Fruit fly (Drosophila melanogaster) whole organism, embryonic: ENCODE data around the gene CG44040.

ENCODE experiments used
- Adf1 ChIP-seq: fragments of 200-800 bp; sonication (Bioruptor generic); IDR thresholded peaks from 2 replicates; pipeline ENCODE4 v1.3.6; 2022; ENCODE audit warnings: missing biosample characterization, missing genetic modification characterization
- CG12071 ChIP-seq: fragments of 200-800 bp; sonication (Bioruptor generic); optimal IDR thresholded peaks from 3 replicates; lab custom pipeline; 2018; ENCODE audit warnings: missing biosample characterization, mild to moderate bottlenecking, missing genetic modification characterization
- CG12104 ChIP-seq: fragments of 200-800 bp; sonication (Bioruptor generic); optimal IDR thresholded peaks from 3 replicates; lab custom pipeline; 2016; ENCODE audit warnings: missing biosample characterization, missing genetic modification characterization
- CG12299 ChIP-seq: fragments of 200-800 bp; sonication (Bioruptor generic); optimal IDR thresholded peaks from 2 replicates; lab custom pipeline; 2018; ENCODE audit warnings: missing biosample characterization, mild to moderate bottlenecking, missing genetic modification characterization
- CG13894 ChIP-seq: fragments of 200-800 bp; sonication (Bioruptor generic); optimal IDR thresholded peaks from 3 replicates; lab custom pipeline; 2018; ENCODE audit warnings: missing biosample characterization, mild to moderate bottlenecking, missing genetic modification characterization, moderate library complexity
- CG16815 ChIP-seq: fragments of 200-800 bp; sonication (Bioruptor generic); optimal IDR thresholded peaks from 3 replicates; lab custom pipeline; 2017; ENCODE audit warnings: missing biosample characterization, mild to moderate bottlenecking, missing genetic modification characterization
- CG17568 ChIP-seq: fragments of 200-800 bp; sonication (Bioruptor generic); optimal IDR thresholded peaks from 2 replicates; lab custom pipeline; 2018; ENCODE audit warnings: missing biosample characterization, mild to moderate bottlenecking, missing genetic modification characterization, moderate library complexity
- CG2202 ChIP-seq: fragments of 200-800 bp; sonication (Bioruptor generic); optimal IDR thresholded peaks from 2 replicates; lab custom pipeline; 2018; ENCODE audit warnings: missing biosample characterization, mild to moderate bottlenecking, missing genetic modification characterization
- CG32772 ChIP-seq: fragments of 200-800 bp; sonication (Bioruptor generic); IDR thresholded peaks from 2 replicates; pipeline ENCODE4 v1.3.6; 2022; ENCODE audit warnings: missing biosample characterization, missing genetic modification characterization
- CG34422 ChIP-seq: fragments of 200-800 bp; sonication (Bioruptor generic); IDR thresholded peaks from 3 replicates; pipeline ENCODE4 v1.3.6; 2022; ENCODE audit warnings: missing biosample characterization, missing genetic modification characterization
- CG3726 ChIP-seq: fragments of 200-800 bp; sonication (Bioruptor generic); IDR thresholded peaks from 3 replicates; pipeline ENCODE4, ENCODE4 v1.3.6; 2022; ENCODE audit warnings: missing biosample characterization, missing genetic modification characterization
- CG6254 ChIP-seq: fragments of 200-800 bp; sonication (Bioruptor generic); optimal IDR thresholded peaks from 3 replicates; lab custom pipeline; 2017; ENCODE audit warnings: mild to moderate bottlenecking, missing biosample characterization, missing genetic modification reagents, missing genetic modification characterization
- CG7963 ChIP-seq: fragments of 200-800 bp; sonication (Bioruptor generic); IDR thresholded peaks from 3 replicates; pipeline ENCODE4 v1.3.6; 2022; ENCODE audit warnings: missing biosample characterization, missing genetic modification characterization; ENCODE audit not compliant: partially characterized antibody
- CG8359 ChIP-seq: fragments of 200-800 bp; sonication (Bioruptor generic); optimal IDR thresholded peaks from 2 replicates; lab custom pipeline; 2017; ENCODE audit warnings: missing biosample characterization, mild to moderate bottlenecking, missing genetic modification characterization, borderline replicate concordance
- D19A ChIP-seq: fragments of 200-800 bp; optimal IDR thresholded peaks from 3 replicates; lab custom pipeline; 2019; ENCODE audit warnings: missing biosample characterization, mild to moderate bottlenecking, missing genetic modification characterization, moderate library complexity
- Dad ChIP-seq: fragments of 200-800 bp; sonication (Bioruptor generic); optimal IDR thresholded peaks from 3 replicates; lab custom pipeline; 2016; ENCODE audit warnings: missing biosample characterization, missing genetic modification characterization
- Doc2 ChIP-seq: fragments of 200-800 bp; sonication (Bioruptor generic); IDR thresholded peaks from 2 replicates; pipeline ENCODE4 v1.3.6; 2022; ENCODE audit warnings: missing biosample characterization, missing genetic modification characterization
- Drgx ChIP-seq: fragments of 200-800 bp; sonication (Bioruptor generic); IDR thresholded peaks from 2 replicates; pipeline ENCODE4 v1.3.6; 2022; ENCODE audit warnings: missing biosample characterization, missing genetic modification characterization
- HLH3B ChIP-seq: fragments of 200-800 bp; sonication (Bioruptor generic); IDR thresholded peaks from 2 replicates; pipeline ENCODE4 v1.3.6; 2022; ENCODE audit warnings: missing biosample characterization, missing genetic modification characterization
- HLH54F ChIP-seq: fragments of 200-800 bp; sonication (Bioruptor generic); optimal IDR thresholded peaks from 3 replicates; lab custom pipeline; 2016; ENCODE audit warnings: missing biosample characterization, missing genetic modification characterization
- Hr3 ChIP-seq: fragments of 200-800 bp; sonication (Bioruptor generic); optimal IDR thresholded peaks from 3 replicates; lab custom pipeline; 2016; ENCODE audit warnings: missing biosample characterization, missing genetic modification characterization
- Lim3 ChIP-seq: fragments of 200-800 bp; sonication (Bioruptor generic); IDR thresholded peaks from 2 replicates; pipeline ENCODE4 v1.3.6; 2022; ENCODE audit warnings: missing biosample characterization, missing genetic modification characterization
- Myb ChIP-seq: fragments of 200-800 bp; sonication (Bioruptor generic); optimal IDR thresholded peaks from 2 replicates; lab custom pipeline; 2016; ENCODE audit warnings: missing biosample characterization, missing genetic modification characterization
- Nf-YA ChIP-seq: fragments of 200-800 bp; sonication (Bioruptor generic); IDR thresholded peaks from 2 replicates; pipeline ENCODE4 v1.3.6; 2022; ENCODE audit warnings: missing biosample characterization, missing genetic modification characterization
- Opbp ChIP-seq: fragments of 200-800 bp; sonication (Bioruptor generic); IDR thresholded peaks from 3 replicates; pipeline ENCODE4 v1.3.6; 2022; ENCODE audit warnings: missing biosample characterization, missing genetic modification characterization; ENCODE audit not compliant: partially characterized antibody
- Ptx1 ChIP-seq: fragments of 200-800 bp; sonication (Bioruptor generic); IDR thresholded peaks from 2 replicates; pipeline ENCODE4 v1.3.6; 2022; ENCODE audit warnings: missing biosample characterization, missing genetic modification characterization
- Rfx ChIP-seq: fragments of 200-800 bp; sonication (Bioruptor generic); IDR thresholded peaks from 2 replicates; pipeline ENCODE4 v1.3.6; 2022; ENCODE audit warnings: missing biosample characterization, missing genetic modification characterization
- Spps ChIP-seq: fragments of 200-800 bp; sonication (Bioruptor generic); optimal IDR thresholded peaks from 2 replicates; lab custom pipeline; 2018; ENCODE audit warnings: missing biosample characterization, mild to moderate bottlenecking, missing genetic modification characterization
- amos ChIP-seq: fragments of 200-800 bp; sonication (Bioruptor generic); IDR thresholded peaks from 2 replicates; pipeline ENCODE4 v1.3.6; 2022; ENCODE audit warnings: missing biosample characterization, missing genetic modification characterization; ENCODE audit not compliant: partially characterized antibody
- caup ChIP-seq: fragments of 200-800 bp; sonication (Bioruptor generic); optimal IDR thresholded peaks from 3 replicates; lab custom pipeline; 2017; ENCODE audit warnings: missing biosample characterization, mild to moderate bottlenecking, missing genetic modification characterization, moderate library complexity; ENCODE audit not compliant: severe bottlenecking
- chinmo ChIP-seq: fragments of 200-800 bp; sonication (Bioruptor generic); IDR thresholded peaks from 4 replicates; pipeline ENCODE4 v1.3.6; 2022; ENCODE audit warnings: missing biosample characterization, missing genetic modification characterization; ENCODE audit not compliant: partially characterized antibody
- chm ChIP-seq: fragments of 200-800 bp; sonication (Bioruptor generic); IDR thresholded peaks from 2 replicates; pipeline ENCODE4 v1.3.6; 2022; ENCODE audit warnings: missing biosample characterization, missing genetic modification characterization
- crol ChIP-seq: fragments of 200-800 bp; sonication (Bioruptor generic); IDR thresholded peaks from 2 replicates; pipeline ENCODE4 v1.3.6; 2022; ENCODE audit warnings: missing biosample characterization, missing genetic modification characterization
- crp ChIP-seq, 2 experiments: fragments of 200-800 bp; sonication (Bioruptor generic); optimal IDR thresholded peaks; 2 replicates in 1 of 2; 3 replicates in 1 of 2; lab custom pipeline; 2017; ENCODE audit warnings: missing biosample characterization in 2 of 2, missing genetic modification characterization in 2 of 2, mild to moderate bottlenecking in 1 of 2, moderate library complexity in 1 of 2
- dpn ChIP-seq, 2 experiments: fragments of 200-800 bp; sonication (Bioruptor generic); optimal IDR thresholded peaks; 3 replicates each; lab custom pipeline; 2016; ENCODE audit warnings: missing biosample characterization in 2 of 2, missing genetic modification characterization in 2 of 2
- gcm2 ChIP-seq: fragments of 200-800 bp; sonication (Bioruptor generic); optimal IDR thresholded peaks from 2 replicates; lab custom pipeline; 2016; ENCODE audit warnings: missing biosample characterization, missing genetic modification characterization
- grau ChIP-seq: fragments of 200-800 bp; optimal IDR thresholded peaks from 3 replicates; lab custom pipeline; 2019; ENCODE audit warnings: missing biosample characterization, mild to moderate bottlenecking, missing genetic modification characterization, moderate library complexity
- gt ChIP-seq: fragments of 200-800 bp; sonication (Bioruptor generic); IDR thresholded peaks from 2 replicates; pipeline ENCODE4 v1.3.6; 2022; ENCODE audit warnings: missing biosample characterization, missing genetic modification characterization
- inv ChIP-seq: fragments of 200-800 bp; sonication (Bioruptor generic); IDR thresholded peaks from 2 replicates; pipeline ENCODE4 v1.3.6; 2022; ENCODE audit warnings: missing biosample characterization, missing genetic modification characterization; ENCODE audit not compliant: partially characterized antibody
- jumu ChIP-seq: fragments of 200-800 bp; sonication (Bioruptor generic); optimal IDR thresholded peaks from 3 replicates; lab custom pipeline; 2016; ENCODE audit warnings: missing biosample characterization, missing genetic modification characterization
- knrl ChIP-seq: fragments of 200-800 bp; sonication (Bioruptor generic); IDR thresholded peaks from 3 replicates; pipeline ENCODE4 v1.3.6; 2022; ENCODE audit warnings: missing biosample characterization, missing genetic modification characterization; ENCODE audit not compliant: partially characterized antibody
- lbe ChIP-seq: fragments of 200-800 bp; sonication (Bioruptor generic); optimal IDR thresholded peaks from 2 replicates; lab custom pipeline; 2016; ENCODE audit warnings: missing biosample characterization, mild to moderate bottlenecking, missing genetic modification characterization
- mirr ChIP-seq: fragments of 200-800 bp; sonication (Bioruptor generic); optimal IDR thresholded peaks from 3 replicates; lab custom pipeline; 2018; ENCODE audit warnings: missing biosample characterization, mild to moderate bottlenecking, missing genetic modification characterization
- pfk ChIP-seq: fragments of 200-800 bp; sonication (Bioruptor generic); optimal IDR thresholded peaks from 2 replicates; lab custom pipeline; 2018; ENCODE audit warnings: missing biosample characterization, mild to moderate bottlenecking, missing genetic modification characterization, moderate library complexity
- salm ChIP-seq: fragments of 200-800 bp; sonication (Bioruptor generic); optimal IDR thresholded peaks from 2 replicates; lab custom pipeline; 2018; ENCODE audit warnings: missing biosample characterization, mild to moderate bottlenecking, missing genetic modification characterization
- slou ChIP-seq: fragments of 200-800 bp; sonication (Bioruptor generic); optimal IDR thresholded peaks from 3 replicates; lab custom pipeline; 2016; ENCODE audit warnings: missing biosample characterization, missing genetic modification characterization
- stc ChIP-seq: fragments of 200-800 bp; sonication (Bioruptor generic); IDR thresholded peaks from 2 replicates; pipeline ENCODE4 v1.3.6; 2022; ENCODE audit warnings: missing biosample characterization, missing genetic modification characterization
- sug ChIP-seq: fragments of 200-800 bp; optimal IDR thresholded peaks from 2 replicates; lab custom pipeline; 2019; ENCODE audit warnings: missing biosample characterization, mild to moderate bottlenecking, missing genetic modification characterization, moderate library complexity
- tgo ChIP-seq: fragments of 200-800 bp; sonication (Bioruptor generic); IDR thresholded peaks from 3 replicates; pipeline ENCODE4 v1.3.6; 2022; ENCODE audit warnings: missing biosample characterization, missing genetic modification characterization
- vfl ChIP-seq: fragments of 200-800 bp; sonication (Bioruptor generic); optimal IDR thresholded peaks from 2 replicates; lab custom pipeline; 2016; ENCODE audit warnings: missing biosample characterization, missing genetic modification characterization
- zf30C ChIP-seq: fragments of 200-800 bp; sonication (Bioruptor generic); optimal IDR thresholded peaks from 3 replicates; lab custom pipeline; 2018; ENCODE audit warnings: missing biosample characterization, mild to moderate bottlenecking, missing genetic modification characterization

CG44040 gene

dm6 chr3R:15290642-15291118 is 29.5 kb upstream of the CG44040 start, which contains the start of gene CG45218:
Gene CG45218, minus strand, starts transcription at chr3R:15290799.
- TF ChIP-seq Doc2 (GFP tag; lab: Robert Waterston, UW) (no peak), inv (GFP tag; lab: Robert Waterston, UW) (no peak), CG8359 (GFP tag; lab: Kevin White, UChicago) (no peak), chm (GFP tag; lab: Robert Waterston, UW) (no peak), crol (GFP tag; lab: Robert Waterston, UW) (no peak), HLH54F (no peak), chinmo (GFP tag; lab: Robert Waterston, UW) (no peak), CG12071 (GFP tag; lab: Kevin White, UChicago) (no peak), Ptx1 (no peak), Opbp (GFP tag; lab: Robert Waterston, UW) (no peak), D19A (tag; lab: Kevin White, UChicago) (no peak), mirr (GFP tag; lab: Kevin White, UChicago) (peak; percentile 62), stc (GFP tag; lab: Robert Waterston, UW) (no peak), Adf1 (no peak), Lim3 (no peak), vfl (GFP tag; lab: Kevin White, UChicago) (no peak), Nf-YA (GFP tag; lab: Robert Waterston, UW) (no peak), pfk (GFP tag; lab: Kevin White, UChicago) (peak; percentile 13), HLH3B (GFP tag; lab: Robert Waterston, UW) (no peak), CG32772 (GFP tag; lab: Robert Waterston, UW) (no peak), Dad (GFP tag; lab: Kevin White, UChicago) (no peak), Myb (GFP tag; lab: Kevin White, UChicago) (no peak), gcm2 (peak; percentile 12), CG12299 (tag; lab: Kevin White, UChicago) (no peak), lbe (GFP tag; lab: Kevin White, UChicago) (no peak), CG16815 (GFP tag; lab: Kevin White, UChicago) (no peak), crp (GFP tag; optimal IDR thresholded peaks at IDR 0.05; lab: Kevin White, UChicago) (no peak), grau (tag; lab: Kevin White, UChicago) (peak; percentile 5), jumu (GFP tag; lab: Kevin White, UChicago) (peak; percentile 0), dpn (GFP tag; optimal IDR thresholded peaks at IDR 0.05; lab: Kevin White, UChicago) (no peak), tgo (GFP tag; lab: Robert Waterston, UW) (no peak), slou (GFP tag; lab: Kevin White, UChicago) (no peak), CG12104 (GFP tag; lab: Kevin White, UChicago) (no peak), caup (GFP tag; lab: Kevin White, UChicago) (peak; percentile 2), CG13894 (tag; lab: Kevin White, UChicago) (peak; percentile 32), knrl (GFP tag; lab: Robert Waterston, UW) (no peak), CG34422 (GFP tag; lab: Robert Waterston, UW) (no peak), salm (tag; lab: Kevin White, UChicago) (no peak), CG17568 (GFP tag; lab: Kevin White, UChicago) (no peak), zf30C (GFP tag; lab: Kevin White, UChicago) (no peak), CG7963 (no peak), CG6254 (GFP tag; lab: Kevin White, UChicago) (peak; percentile 14), Hr3 (no peak), gt (no peak), amos (GFP tag; lab: Robert Waterston, UW) (no peak), CG3726 (no peak), Drgx (GFP tag; lab: Robert Waterston, UW) (no peak), CG2202 (tag; lab: Kevin White, UChicago) (no peak), Spps (no peak), sug (tag; lab: Kevin White, UChicago) (peak; percentile 4), Rfx (GFP tag; lab: Robert Waterston, UW) (no peak)
